Fruit fly (Drosophila melanogaster) whole organism, embryonic: Measurements from ENCODE around the gene CG43117.
A peak's percentile ranks its signal among the peaks of the same experiment; 100 is the strongest.

Experiments used
- Atf-2 ChIP-seq: fragments of 200-800 bp; sonication (Bioruptor generic); optimal IDR thresholded peaks from 2 replicates; lab custom pipeline; 2016; ENCODE audit warnings: missing biosample characterization, missing genetic modification characterization
- Atf6 ChIP-seq: fragments of 200-800 bp; sonication (Bioruptor generic); IDR thresholded peaks from 2 replicates; pipeline ENCODE4 v1.3.6; 2022; ENCODE audit warnings: missing biosample characterization, missing genetic modification characterization
- B-H2 ChIP-seq: fragments of 200-800 bp; sonication (Bioruptor generic); optimal IDR thresholded peaks from 2 replicates; lab custom pipeline; 2018; ENCODE audit warnings: missing biosample characterization, mild to moderate bottlenecking, missing genetic modification characterization
- CG10209 ChIP-seq: fragments of 200-800 bp; sonication (Bioruptor generic); optimal IDR thresholded peaks from 3 replicates; lab custom pipeline; 2017; ENCODE audit warnings: missing biosample characterization, mild to moderate bottlenecking, missing genetic modification characterization, missing genetic modification reagents
- CG11093 ChIP-seq: fragments of 200-800 bp; sonication (Bioruptor generic); IDR thresholded peaks from 3 replicates; pipeline ENCODE4 v1.3.6; 2022; ENCODE audit warnings: missing biosample characterization, missing genetic modification characterization
- CG11723 ChIP-seq: fragments of 200-800 bp; sonication (Bioruptor generic); optimal IDR thresholded peaks from 2 replicates; lab custom pipeline; 2017; ENCODE audit warnings: missing biosample characterization, mild to moderate bottlenecking, missing genetic modification characterization
- CG13775 ChIP-seq: fragments of 200-800 bp; sonication (Bioruptor generic); optimal IDR thresholded peaks from 3 replicates; lab custom pipeline; 2017; ENCODE audit warnings: missing biosample characterization, mild to moderate bottlenecking, missing genetic modification characterization
- CG14441 ChIP-seq: fragments of 200-800 bp; sonication (Bioruptor generic); IDR thresholded peaks from 2 replicates; pipeline ENCODE4 v1.3.6; 2022; ENCODE audit warnings: missing biosample characterization, missing genetic modification characterization
- CG17328 ChIP-seq: fragments of 200-800 bp; sonication (Bioruptor generic); IDR thresholded peaks from 2 replicates; pipeline ENCODE4 v1.3.6; 2022; ENCODE audit warnings: missing biosample characterization, missing genetic modification characterization
- CG17359 ChIP-seq: fragments of 200-800 bp; sonication (Bioruptor generic); optimal IDR thresholded peaks from 3 replicates; lab custom pipeline; 2018; ENCODE audit warnings: missing biosample characterization, mild to moderate bottlenecking, missing genetic modification characterization, moderate library complexity
- CG18476 ChIP-seq: fragments of 200-800 bp; sonication (Bioruptor generic); optimal IDR thresholded peaks from 2 replicates; lab custom pipeline; 2016; ENCODE audit warnings: missing biosample characterization, mild to moderate bottlenecking, missing genetic modification characterization
- CG31441 ChIP-seq: fragments of 200-800 bp; sonication (Bioruptor generic); IDR thresholded peaks from 2 replicates; pipeline ENCODE4 v1.3.6; 2022; ENCODE audit warnings: missing biosample characterization, missing genetic modification characterization
- CG32532 ChIP-seq: fragments of 200-800 bp; sonication (Bioruptor generic); IDR thresholded peaks from 2 replicates; pipeline ENCODE4 v1.3.6; 2022; ENCODE audit warnings: missing biosample characterization, missing genetic modification characterization
- CG3281 ChIP-seq: fragments of 200-800 bp; sonication (Bioruptor generic); optimal IDR thresholded peaks from 3 replicates; lab custom pipeline; 2017; ENCODE audit warnings: missing biosample characterization, mild to moderate bottlenecking, missing genetic modification characterization
- CG42726 ChIP-seq: fragments of 200-800 bp; sonication (Bioruptor generic); IDR thresholded peaks from 2 replicates; pipeline ENCODE4 v1.3.6; 2022; ENCODE audit warnings: missing biosample characterization, missing genetic modification characterization; ENCODE audit not compliant: partially characterized antibody
- CG4328 ChIP-seq: fragments of 200-800 bp; sonication (Bioruptor generic); optimal IDR thresholded peaks from 3 replicates; lab custom pipeline; 2017; ENCODE audit warnings: missing biosample characterization, missing genetic modification reagents, missing genetic modification characterization
- CG8281 ChIP-seq: fragments of 200-800 bp; sonication (Bioruptor generic); optimal IDR thresholded peaks from 2 replicates; lab custom pipeline; 2018; ENCODE audit warnings: missing biosample characterization, mild to moderate bottlenecking, missing genetic modification characterization, moderate library complexity
- CG8359 ChIP-seq: fragments of 200-800 bp; sonication (Bioruptor generic); optimal IDR thresholded peaks from 2 replicates; lab custom pipeline; 2017; ENCODE audit warnings: missing biosample characterization, mild to moderate bottlenecking, missing genetic modification characterization, borderline replicate concordance
- CG9215 ChIP-seq: fragments of 200-800 bp; sonication (Bioruptor generic); IDR thresholded peaks from 2 replicates; pipeline ENCODE4 v1.3.6; 2022; ENCODE audit warnings: missing biosample characterization, missing genetic modification characterization
- CG9437 ChIP-seq: fragments of 200-800 bp; sonication (Bioruptor generic); optimal IDR thresholded peaks from 2 replicates; lab custom pipeline; 2018; ENCODE audit warnings: missing biosample characterization, mild to moderate bottlenecking, missing genetic modification characterization
- CrebB ChIP-seq: fragments of 200-800 bp; sonication (Bioruptor generic); optimal IDR thresholded peaks from 3 replicates; lab custom pipeline; 2018; ENCODE audit warnings: missing biosample characterization, mild to moderate bottlenecking, missing genetic modification characterization
- D19A ChIP-seq: fragments of 200-800 bp; optimal IDR thresholded peaks from 3 replicates; lab custom pipeline; 2019; ENCODE audit warnings: missing biosample characterization, mild to moderate bottlenecking, missing genetic modification characterization, moderate library complexity
- E2f1 ChIP-seq: fragments of 200-800 bp; sonication (Bioruptor generic); IDR thresholded peaks from 2 replicates; pipeline ENCODE4 v1.3.6; 2022; ENCODE audit warnings: missing biosample characterization, missing genetic modification characterization
- Fer2 ChIP-seq: fragments of 200-800 bp; sonication (Bioruptor generic); optimal IDR thresholded peaks from 2 replicates; lab custom pipeline; 2018; ENCODE audit warnings: missing biosample characterization, mild to moderate bottlenecking, missing genetic modification characterization, moderate library complexity
- Hr3 ChIP-seq: fragments of 200-800 bp; sonication (Bioruptor generic); optimal IDR thresholded peaks from 3 replicates; lab custom pipeline; 2016; ENCODE audit warnings: missing biosample characterization, missing genetic modification characterization
- MTF-1 ChIP-seq: fragments of 200-800 bp; sonication (Bioruptor generic); optimal IDR thresholded peaks from 2 replicates; lab custom pipeline; 2018; ENCODE audit warnings: missing biosample characterization, mild to moderate bottlenecking, missing genetic modification characterization, borderline replicate concordance
- Spps ChIP-seq: fragments of 200-800 bp; sonication (Bioruptor generic); optimal IDR thresholded peaks from 2 replicates; lab custom pipeline; 2018; ENCODE audit warnings: missing biosample characterization, mild to moderate bottlenecking, missing genetic modification characterization
- Sry-δ ChIP-seq: fragments of 200-800 bp; sonication (Bioruptor generic); optimal IDR thresholded peaks from 2 replicates; lab custom pipeline; 2016; ENCODE audit warnings: missing biosample characterization, missing genetic modification characterization
- TFAM ChIP-seq: fragments of 200-800 bp; sonication (Bioruptor generic); optimal IDR thresholded peaks from 2 replicates; lab custom pipeline; 2017; ENCODE audit warnings: missing biosample characterization, missing genetic modification characterization, inconsistent platforms
- abd-A ChIP-seq: fragments of 200-800 bp; sonication (Bioruptor generic); optimal IDR thresholded peaks from 3 replicates; lab custom pipeline; 2019; ENCODE audit warnings: missing biosample characterization, mild to moderate bottlenecking, missing genetic modification characterization, moderate library complexity
- aop ChIP-seq: fragments of 200-800 bp; sonication (Bioruptor generic); IDR thresholded peaks from 2 replicates; pipeline ENCODE4 v1.3.6; 2022; ENCODE audit warnings: missing biosample characterization, missing genetic modification characterization
- bcd ChIP-seq: fragments of 200-800 bp; sonication (Bioruptor generic); optimal IDR thresholded peaks from 2 replicates; lab custom pipeline; 2017; ENCODE audit warnings: missing biosample characterization, mild to moderate bottlenecking, missing genetic modification characterization
- bigmax ChIP-seq: fragments of 200-800 bp; sonication (Bioruptor generic); optimal IDR thresholded peaks from 2 replicates; lab custom pipeline; 2018; ENCODE audit warnings: missing biosample characterization, mild to moderate bottlenecking, missing genetic modification characterization
- cato ChIP-seq: fragments of 200-800 bp; sonication (Bioruptor generic); optimal IDR thresholded peaks from 2 replicates; lab custom pipeline; 2016; ENCODE audit warnings: missing biosample characterization, missing genetic modification characterization, borderline replicate concordance
- fd96Cb ChIP-seq: fragments of 200-800 bp; sonication (Bioruptor generic); optimal IDR thresholded peaks from 2 replicates; lab custom pipeline; 2018; ENCODE audit warnings: missing biosample characterization, mild to moderate bottlenecking, missing genetic modification characterization, moderate library complexity
- hkb ChIP-seq, 2 experiments: fragments of 200-800 bp in 1 of 2; fragments of >200 bp in 1 of 2; sonication (Bioruptor generic) in 1 of 2; IDR thresholded peaks in 1 of 2; optimal IDR thresholded peaks in 1 of 2; 2 replicates each; pipeline versions ENCODE4 v1.3.6 to Lab custom; 2017 to 2022; ENCODE audit warnings: missing biosample characterization in 1 of 2, missing genetic modification characterization in 1 of 2
- kah ChIP-seq: fragments of 200-800 bp; sonication (Bioruptor generic); optimal IDR thresholded peaks from 2 replicates; lab custom pipeline; 2018; ENCODE audit warnings: missing biosample characterization, mild to moderate bottlenecking, missing genetic modification characterization
- lmd ChIP-seq: fragments of 200-800 bp; sonication (Bioruptor generic); IDR thresholded peaks from 2 replicates; pipeline ENCODE4 v1.3.6; 2022; ENCODE audit warnings: missing biosample characterization, missing genetic modification characterization
- oc ChIP-seq: fragments of 200-800 bp; sonication (Bioruptor generic); optimal IDR thresholded peaks from 2 replicates; lab custom pipeline; 2018; ENCODE audit warnings: missing biosample characterization, mild to moderate bottlenecking, missing genetic modification characterization, moderate library complexity
- prd ChIP-seq, 3 experiments: fragments of >200 bp in 2 of 3; fragments of 200-800 bp in 1 of 3; sonication (Bioruptor generic) in 1 of 3; optimal IDR thresholded peaks in 2 of 3; IDR thresholded peaks in 1 of 3; 2 replicates in 2 of 3; 3 replicates in 1 of 3; pipeline versions ENCODE4 v1.3.6 to Lab custom; 2017 to 2022; ENCODE audit warnings: missing biosample characterization in 1 of 3, missing genetic modification characterization in 1 of 3
- run ChIP-seq: fragments of 200-800 bp; sonication (Bioruptor generic); optimal IDR thresholded peaks from 3 replicates; lab custom pipeline; 2018; ENCODE audit warnings: missing biosample characterization, mild to moderate bottlenecking, missing genetic modification characterization
- tgo ChIP-seq: fragments of 200-800 bp; sonication (Bioruptor generic); IDR thresholded peaks from 3 replicates; pipeline ENCODE4 v1.3.6; 2022; ENCODE audit warnings: missing biosample characterization, missing genetic modification characterization
- tio ChIP-seq: fragments of 200-800 bp; sonication (Bioruptor generic); optimal IDR thresholded peaks from 2 replicates; lab custom pipeline; 2017; ENCODE audit warnings: missing biosample characterization, missing genetic modification characterization, inconsistent platforms
- tna ChIP-seq: fragments of 200-800 bp; sonication (Bioruptor generic); IDR thresholded peaks from 2 replicates; pipeline ENCODE4 v1.3.6; 2022; ENCODE audit warnings: missing biosample characterization, missing genetic modification characterization; ENCODE audit not compliant: partially characterized antibody
- trh ChIP-seq: fragments of 200-800 bp; sonication (Bioruptor generic); optimal IDR thresholded peaks from 2 replicates; lab custom pipeline; 2016; ENCODE audit warnings: missing biosample characterization, missing genetic modification characterization
- tup ChIP-seq: fragments of 200-800 bp; sonication (Bioruptor generic); optimal IDR thresholded peaks from 2 replicates; lab custom pipeline; 2016; ENCODE audit warnings: missing biosample characterization, mild to moderate bottlenecking, missing genetic modification characterization, moderate library complexity
- vvl ChIP-seq: fragments of 200-800 bp; sonication (Bioruptor generic); IDR thresholded peaks from 2 replicates; pipeline ENCODE4 v1.3.6; 2022; ENCODE audit warnings: missing biosample characterization, missing genetic modification characterization
- zf30C ChIP-seq: fragments of 200-800 bp; sonication (Bioruptor generic); optimal IDR thresholded peaks from 3 replicates; lab custom pipeline; 2018; ENCODE audit warnings: missing biosample characterization, mild to moderate bottlenecking, missing genetic modification characterization

The CG43117 gene

dm6 chr3R:26443875-26444511, 10.6 kb upstream of the CG43117 start (continued):
- TF ChIP-seq lmd (GFP tag; lab: Robert Waterston, UW) = peak; percentile 53
- no peak for TF ChIP-seq aop (GFP tag; lab: Robert Waterston, UW)
- no peak for TF ChIP-seq tup (GFP tag; lab: Kevin White, UChicago)
- TF ChIP-seq CG10209 (GFP tag; lab: Kevin White, UChicago) = peak; percentile 39
- peak; percentile 42 for TF ChIP-seq tio (GFP tag; lab: Kevin White, UChicago)
- peak; percentile 39; the same call in 1 of the 3 replicates for TF ChIP-seq CG11093 (GFP tag; lab: Robert Waterston, UW)
- TF ChIP-seq E2f1 = 0 out of 2 replicates have a peak, but pooled peaks have one; percentile 34
- TF ChIP-seq abd-A = no peak
- TF ChIP-seq MTF-1 (GFP tag; lab: Kevin White, UChicago) = no peak
- TF ChIP-seq bigmax (GFP tag; lab: Kevin White, UChicago) = no peak
- peak; percentile 55 for TF ChIP-seq tgo (GFP tag; lab: Robert Waterston, UW)
- TF ChIP-seq B-H2 (GFP tag; lab: Kevin White, UChicago) = no peak
- peak; percentile 83 for TF ChIP-seq fd96Cb (tag; lab: Kevin White, UChicago)
- peak; percentile 87 for TF ChIP-seq CG31441 (GFP tag; lab: Robert Waterston, UW)
- TF ChIP-seq run = peak; percentile 49
- peak; percentile 27 for TF ChIP-seq Hr3 (GFP tag; lab: Kevin White, UChicago)
- TF ChIP-seq TFAM (GFP tag; lab: Kevin White, UChicago) = no peak
- TF ChIP-seq CG3281 = peak; percentile 28
- TF ChIP-seq tna (GFP tag; lab: Robert Waterston, UW) = no peak
- no peak for TF ChIP-seq cato (GFP tag; lab: Kevin White, UChicago)
- no peak for TF ChIP-seq CG42726
- TF ChIP-seq CG9215 = 0 out of 2 replicates have a peak, but pooled peaks have one; percentile 16
- TF ChIP-seq D19A (tag; lab: Kevin White, UChicago) = no peak
- peak; percentile 19 for TF ChIP-seq CG8281 (tag; lab: Kevin White, UChicago)
- peak; percentile 8 for TF ChIP-seq CG13775
- TF ChIP-seq CG32532 (GFP tag; lab: Robert Waterston, UW) = peak; percentile 20; the same call in 1 of the 2 replicates
- TF ChIP-seq kah (GFP tag; lab: Kevin White, UChicago) = peak; percentile 24
- peak; percentile 28 for TF ChIP-seq CG9437 (GFP tag; lab: Kevin White, UChicago)
- no peak for TF ChIP-seq Atf-2
- no peak for TF ChIP-seq hkb (optimal IDR thresholded peaks at IDR 0.05; lab: Kevin White, UChicago)
- peak; percentile 64 for TF ChIP-seq hkb (GFP tag; IDR thresholded peaks at IDR 0.05; lab: Robert Waterston, UW)
- TF ChIP-seq CG18476 (GFP tag; lab: Kevin White, UChicago) = peak; percentile 35
- TF ChIP-seq CG8359 (GFP tag; lab: Kevin White, UChicago) = peak; percentile 40
- peak; percentile 37; the same call in 1 of the 2 replicates for TF ChIP-seq vvl (GFP tag; lab: Robert Waterston, UW)
- TF ChIP-seq Fer2 (tag; lab: Kevin White, UChicago) = no peak
- peak; percentile 83 for TF ChIP-seq CG17359
- peak; percentile 52 for TF ChIP-seq CG11723 (GFP tag; lab: Kevin White, UChicago)
- TF ChIP-seq zf30C (GFP tag; lab: Kevin White, UChicago) = no peak
- TF ChIP-seq bcd (GFP tag; lab: Kevin White, UChicago) = peak; percentile 59
- TF ChIP-seq Atf6 (GFP tag; lab: Robert Waterston, UW) = no peak; the same call in 1 of the 2 replicates
- TF ChIP-seq Spps (tag; lab: Kevin White, UChicago) = peak; percentile 65
- peak; percentile 33 for TF ChIP-seq CG4328
- TF ChIP-seq CrebB (tag; lab: Kevin White, UChicago) = no peak
- TF ChIP-seq CG17328 (GFP tag; lab: Robert Waterston, UW) = peak; percentile 38; the same call in 1 of the 2 replicates
- TF ChIP-seq prd (optimal IDR thresholded peaks at IDR 0.05; lab: Kevin White, UChicago) = no peak
- TF ChIP-seq prd (GFP tag; IDR thresholded peaks at IDR 0.05; lab: Robert Waterston, UW) = peak; percentile 53; the same call in 1 of the 3 replicates
- peak; percentile 59 for TF ChIP-seq CG14441
- TF ChIP-seq Sry-δ (GFP tag; lab: Kevin White, UChicago) = no peak
- TF ChIP-seq trh (GFP tag; lab: Kevin White, UChicago) = no peak
- TF ChIP-seq oc (tag; lab: Kevin White, UChicago) = no peak
